Fruit fly (Drosophila melanogaster): Measurements from ENCODE around the gene sofe.

sofe gene

dm6 chrX:10805651-10806191, 51.5 kb downstream of the sofe start (continued):
- TF ChIP-seq sna (GFP tag; IDR thresholded peaks at IDR 0.05; ENCODE audit: partially characterized antibody), result peak; percentile 30; the same call in 1 of the 2 replicates
- no peak for TF ChIP-seq Bteb2 (GFP tag; optimal IDR thresholded peaks at IDR 0.05)
- TF ChIP-seq CG17802 (tag; optimal IDR thresholded peaks at IDR 0.05), result no peak
- TF ChIP-seq disco-r (GFP tag; optimal IDR thresholded peaks at IDR 0.05), result no peak
- peak; percentile 36 for TF ChIP-seq cwo (GFP tag; optimal IDR thresholded peaks at IDR 0.05)
- peak; percentile 35 for TF ChIP-seq zen (tag; optimal IDR thresholded peaks at IDR 0.05)
- TF ChIP-seq Aef1 (GFP tag; IDR thresholded peaks at IDR 0.05), result no peak
- TF ChIP-seq C15 (GFP tag; IDR thresholded peaks at IDR 0.05), result no peak
- no peak for TF ChIP-seq lmd (GFP tag; IDR thresholded peaks at IDR 0.05)
- no peak for TF ChIP-seq gcm (GFP tag; optimal IDR thresholded peaks at IDR 0.05)
- TF ChIP-seq Dp (GFP tag; optimal IDR thresholded peaks at IDR 0.05), result peak; percentile 50
- no peak for TF ChIP-seq CG9932 (GFP tag; IDR thresholded peaks at IDR 0.05)
- no peak for TF ChIP-seq BtbVII (GFP tag; optimal IDR thresholded peaks at IDR 0.05)
- no peak for TF ChIP-seq pfk (GFP tag; optimal IDR thresholded peaks at IDR 0.05)
- TF ChIP-seq HmgD (GFP tag; optimal IDR thresholded peaks at IDR 0.05), result no peak
- TF ChIP-seq CG18619 (GFP tag; optimal IDR thresholded peaks at IDR 0.05), result no peak
- TF ChIP-seq dan (GFP tag; IDR thresholded peaks at IDR 0.05), result no peak
- TF ChIP-seq CG30403 (GFP tag; optimal IDR thresholded peaks at IDR 0.05), result no peak
- TF ChIP-seq Dref (GFP tag; IDR thresholded peaks at IDR 0.05), result peak; percentile 55
- TF ChIP-seq CG4360 (GFP tag; IDR thresholded peaks at IDR 0.05), result no peak
- TF ChIP-seq bowl (GFP tag; IDR thresholded peaks at IDR 0.05), result no peak
- peak; percentile 46 for TF ChIP-seq kah (GFP tag; optimal IDR thresholded peaks at IDR 0.05)
- TF ChIP-seq CG12299 (tag; optimal IDR thresholded peaks at IDR 0.05), result no peak
- no peak for TF ChIP-seq CG12942 (GFP tag; optimal IDR thresholded peaks at IDR 0.05)
- TF ChIP-seq stc (GFP tag; IDR thresholded peaks at IDR 0.05), result no peak
- 0 out of 2 replicates have a peak, but pooled peaks have one; percentile 37 for TF ChIP-seq unc-4 (GFP tag; IDR thresholded peaks at IDR 0.05; ENCODE audit: partially characterized antibody)
- no peak for TF ChIP-seq tna (GFP tag; IDR thresholded peaks at IDR 0.05; ENCODE audit: partially characterized antibody)
- TF ChIP-seq CG17568 (GFP tag; optimal IDR thresholded peaks at IDR 0.05), result no peak
- TF ChIP-seq ewg (GFP tag; optimal IDR thresholded peaks at IDR 0.05), result no peak
- no peak for TF ChIP-seq CG10274 (GFP tag; optimal IDR thresholded peaks at IDR 0.05)
- no peak for TF ChIP-seq Adf1 (GFP tag; IDR thresholded peaks at IDR 0.05)
- no peak for TF ChIP-seq Sry-β (GFP tag; optimal IDR thresholded peaks at IDR 0.05)
- TF ChIP-seq CG11085 (GFP tag; IDR thresholded peaks at IDR 0.05), result no peak
- no peak for TF ChIP-seq CG13424 (tag; optimal IDR thresholded peaks at IDR 0.05)
- 0 out of 3 replicates have a peak, but pooled peaks have one; percentile 11 for TF ChIP-seq ci (GFP tag; IDR thresholded peaks at IDR 0.05)
- TF ChIP-seq kni (GFP tag; optimal IDR thresholded peaks at IDR 0.05), result peak; percentile 64
- TF ChIP-seq CG10654 (GFP tag; optimal IDR thresholded peaks at IDR 0.05), result no peak
- peak; percentile 4 for TF ChIP-seq abd-A (tag; optimal IDR thresholded peaks at IDR 0.05)
- peak; percentile 77 for TF ChIP-seq CG1832 (GFP tag; optimal IDR thresholded peaks at IDR 0.05)
- TF ChIP-seq cg (GFP tag; optimal IDR thresholded peaks at IDR 0.05), result peak; percentile 64
- no peak for TF ChIP-seq CG42726 (GFP tag; IDR thresholded peaks at IDR 0.05; ENCODE audit: partially characterized antibody)
- peak; percentile 58 for TF ChIP-seq CG32772 (GFP tag; IDR thresholded peaks at IDR 0.05)
- no peak for TF ChIP-seq Fer1 (GFP tag; optimal IDR thresholded peaks at IDR 0.05)
- TF ChIP-seq CG18011 (GFP tag; optimal IDR thresholded peaks at IDR 0.05), result no peak
- no peak for TF ChIP-seq tgo (GFP tag; IDR thresholded peaks at IDR 0.05)
- TF ChIP-seq Rfx (GFP tag; IDR thresholded peaks at IDR 0.05), result no peak
- TF ChIP-seq Sry-δ (GFP tag; optimal IDR thresholded peaks at IDR 0.05), result peak; percentile 41
- no peak for TF ChIP-seq CG8089 (GFP tag; optimal IDR thresholded peaks at IDR 0.05)
- TF ChIP-seq CG2116 (GFP tag; optimal IDR thresholded peaks at IDR 0.05), result peak; percentile 31
- no peak for TF ChIP-seq CG31388 (GFP tag; optimal IDR thresholded peaks at IDR 0.05)
- no peak for TF ChIP-seq mam (GFP tag; optimal IDR thresholded peaks at IDR 0.05)
